Worm (Caenorhabditis elegans): Measurements from ENCODE around the gene T21B4.15.
A peak's percentile ranks its signal among the peaks of the same experiment; 100 is the strongest.

T21B4.15 gene

ce11 chrII:12489903-12490302 is at the start of gene T21B4.15:
Gene T21B4.15 (plus strand): TSS chrII:12490203.
- TF ChIP-seq snpc-1.2 (GFP tag; IDR thresholded peaks at IDR 0.05) = no peak
- TF ChIP-seq lin-29 (GFP tag; IDR thresholded peaks at IDR 0.05) = no peak
- TF ChIP-seq nhr-41 (GFP tag; IDR thresholded peaks at IDR 0.05) = no peak
- no peak for TF ChIP-seq zag-1 (tag; optimal IDR thresholded peaks at IDR 0.05)
- no peak for TF ChIP-seq gei-8 (GFP tag; optimal IDR thresholded peaks at IDR 0.05)
- no peak for TF ChIP-seq lin-39 (tag; optimal IDR thresholded peaks at IDR 0.05)
- no peak for TF ChIP-seq mdl-1 (tag; optimal IDR thresholded peaks at IDR 0.05)
- TF ChIP-seq ctbp-1 (GFP tag; IDR thresholded peaks at IDR 0.05) = no peak
- TF ChIP-seq duxl-1 (tag; optimal IDR thresholded peaks at IDR 0.05; ENCODE audit: poor library complexity) = no peak
- no peak for TF ChIP-seq lin-38 (GFP tag; IDR thresholded peaks at IDR 0.05)

- TF ChIP-seq set-16 (GFP tag; IDR thresholded peaks at IDR 0.05) = peak; percentile 12; the same call in 1 of the 2 replicates
These were observed 48.8 kb upstream of the T21B4.15 start, which contains the start of gene Y57A10C.10 for ce11 chrII:12441164-12441563. Gene Y57A10C.10 (minus strand): TSS chrII:12441264.

ce11 chrII:12444679-12445376 is 45.2 kb upstream of the T21B4.15 start, which contains the start of the genes W05H5.1 and pitr-6:
Gene W05H5.1 (minus strand): TSS chrII:12444779.
Gene pitr-6 (plus strand): TSS chrII:12445326.
- no peak for TF ChIP-seq ceh-20 (GFP tag; IDR thresholded peaks at IDR 0.05)
- peak; percentile 55 for TF ChIP-seq aha-1 (tag)

- no peak for TF ChIP-seq mxl-3 (GFP tag; optimal IDR thresholded peaks at IDR 0.05)
- no peak for TF ChIP-seq php-3 (GFP tag; IDR thresholded peaks at IDR 0.05)
- TF ChIP-seq arid-1 (GFP tag; conservative IDR thresholded peaks at IDR 0.05) = no peak
These were observed 41.8 kb upstream of the T21B4.15 start, which contains the start of gene srh-27 for ce11 chrII:12448241-12448640. Gene srh-27 (plus strand): TSS chrII:12448541.

- TF ChIP-seq R02D3.7 (tag; optimal IDR thresholded peaks at IDR 0.05) (no peak), lim-7 (GFP tag; IDR thresholded peaks at IDR 0.05) (no peak), ztf-11 (tag; optimal IDR thresholded peaks at IDR 0.05) (no peak)
These were observed 40.2 kb upstream of the T21B4.15 start, which contains the start of gene sre-34 for ce11 chrII:12449849-12450248. Gene sre-34 (plus strand): TSS chrII:12450149.

ce11 chrII:12452754-12453352 is 37.1 kb upstream of the T21B4.15 start, which contains the start of the genes sre-35 and sre-33:
Gene sre-35 (minus strand): TSS chrII:12452854.
Gene sre-33 (plus strand): TSS chrII:12453302.
- TF ChIP-seq attf-4 (tag; optimal IDR thresholded peaks at IDR 0.05) = no peak
- peak; percentile 81 for TF ChIP-seq aha-1 (tag)
- no peak for TF ChIP-seq mxl-2 (GFP tag; conservative IDR thresholded peaks at IDR 0.05)

DNA sequence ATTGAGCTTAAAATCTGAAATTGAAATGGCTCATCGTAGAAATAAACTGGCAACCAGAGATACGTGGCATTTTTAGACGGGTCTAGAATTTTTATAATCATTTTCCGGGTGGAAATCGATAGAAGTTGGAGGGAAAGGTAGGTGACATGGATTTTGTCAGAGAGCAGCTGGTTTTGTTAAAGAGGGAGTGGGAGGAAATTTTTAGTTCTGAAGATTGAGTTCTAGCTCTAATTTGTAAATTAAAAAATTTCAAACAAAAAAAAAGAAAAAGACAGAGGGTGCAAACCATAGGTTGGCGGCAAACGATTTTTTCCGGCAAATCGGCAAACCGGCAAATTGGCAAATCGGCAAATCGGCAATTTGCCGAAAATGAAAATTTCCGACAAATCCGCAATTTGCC is 33.4 kb upstream of the T21B4.15 start, which contains the start of gene sre-32:
TSS of gene sre-32 (minus strand) at position 101 of the 400 bp plus-strand sequence.
- no peak for TF ChIP-seq nhr-102 (tag; optimal IDR thresholded peaks at IDR 0.05)

- TF ChIP-seq nhr-42 (GFP tag; IDR thresholded peaks at IDR 0.05) (no peak), Y5F2A.4 (GFP tag; optimal IDR thresholded peaks at IDR 0.05) (no peak), daf-8 (GFP tag; IDR thresholded peaks at IDR 0.05) (no peak), zip-2 (tag; optimal IDR thresholded peaks at IDR 0.05) (no peak), aly-2 (tag; optimal IDR thresholded peaks at IDR 0.05) (no peak), jun-1 (tag; optimal IDR thresholded peaks at IDR 0.05) (no peak), pha-4 (GFP tag; IDR thresholded peaks at IDR 0.05) (no peak), pha-4 (tag; optimal IDR thresholded peaks at IDR 0.05) (no peak), lir-3 (tag; optimal IDR thresholded peaks at IDR 0.05) (no peak), lsy-2 (tag; optimal IDR thresholded peaks at IDR 0.05) (no peak), dmd-9 (GFP tag; IDR thresholded peaks at IDR 0.05) (no peak)
These were observed 32.7 kb upstream of the T21B4.15 start, which contains the start of gene sre-38 for ce11 chrII:12457275-12457674. Gene sre-38 (plus strand): TSS chrII:12457575.
